Fruit fly (Drosophila melanogaster) whole organism, pupa: ENCODE results near the gene js.

Experiments
- CG13204 ChIP-seq: fragments of 200-800 bp; sonication (Bioruptor generic); optimal IDR thresholded peaks from 2 replicates; lab custom pipeline; 2018; ENCODE audit warnings: missing biosample characterization, mild to moderate bottlenecking, missing genetic modification characterization, moderate library complexity
- CG15710 ChIP-seq: fragments of 200-800 bp; sonication (Bioruptor generic); optimal IDR thresholded peaks from 2 replicates; lab custom pipeline; 2018; ENCODE audit warnings: missing biosample characterization, mild to moderate bottlenecking, missing genetic modification characterization, moderate library complexity
- CG17806 ChIP-seq: fragments of 200-800 bp; sonication (Bioruptor generic); optimal IDR thresholded peaks from 2 replicates; lab custom pipeline; 2018; ENCODE audit warnings: missing biosample characterization, mild to moderate bottlenecking, missing genetic modification characterization, moderate library complexity
- CG34367 ChIP-seq: fragments of 200-800 bp; sonication (Bioruptor generic); optimal IDR thresholded peaks from 2 replicates; lab custom pipeline; 2018; ENCODE audit warnings: missing biosample characterization, mild to moderate bottlenecking, missing genetic modification characterization
- CG4496 ChIP-seq: fragments of 200-800 bp; sonication (Bioruptor generic); IDR thresholded peaks from 3 replicates; pipeline ENCODE4 v1.3.6; 2022; ENCODE audit warnings: missing biosample characterization, missing genetic modification characterization
- CG8159 ChIP-seq: fragments of 200-800 bp; sonication (Bioruptor generic); optimal IDR thresholded peaks from 3 replicates; lab custom pipeline; 2018; ENCODE audit warnings: missing biosample characterization, mild to moderate bottlenecking, missing genetic modification characterization, moderate library complexity
- CG8301 ChIP-seq: fragments of 200-800 bp; sonication (Bioruptor generic); optimal IDR thresholded peaks from 2 replicates; lab custom pipeline; 2018; ENCODE audit warnings: missing biosample characterization, mild to moderate bottlenecking, missing genetic modification characterization
- EcR ChIP-seq: fragments of 200-800 bp; sonication (Bioruptor generic); optimal IDR thresholded peaks from 3 replicates; lab custom pipeline; 2019; ENCODE audit warnings: missing biosample characterization, missing genetic modification characterization, mild to moderate bottlenecking, moderate library complexity, missing genetic modification reagents
- Pif1A ChIP-seq: fragments of 200-800 bp; sonication (Bioruptor generic); optimal IDR thresholded peaks from 3 replicates; lab custom pipeline; 2016; ENCODE audit warnings: missing biosample characterization, missing genetic modification characterization
- Snoo ChIP-seq: fragments of 200-800 bp; sonication (Bioruptor generic); optimal IDR thresholded peaks from 3 replicates; lab custom pipeline; 2017; ENCODE audit warnings: missing biosample characterization, mild to moderate bottlenecking, missing genetic modification characterization, inconsistent platforms
- fd96Ca ChIP-seq: fragments of 200-800 bp; sonication (Bioruptor generic); IDR thresholded peaks from 3 replicates; pipeline ENCODE4 v1.3.6; 2022; ENCODE audit warnings: missing biosample characterization, missing genetic modification characterization
- gl ChIP-seq: fragments of 200-800 bp; sonication (Bioruptor generic); optimal IDR thresholded peaks from 2 replicates; lab custom pipeline; 2018; ENCODE audit warnings: missing biosample characterization, mild to moderate bottlenecking, missing genetic modification characterization
- rn ChIP-seq: fragments of 200-800 bp; sonication (Bioruptor generic); IDR thresholded peaks from 2 replicates; pipeline ENCODE4 v1.3.6; 2022; ENCODE audit warnings: missing biosample characterization, missing genetic modification characterization

DNA sequence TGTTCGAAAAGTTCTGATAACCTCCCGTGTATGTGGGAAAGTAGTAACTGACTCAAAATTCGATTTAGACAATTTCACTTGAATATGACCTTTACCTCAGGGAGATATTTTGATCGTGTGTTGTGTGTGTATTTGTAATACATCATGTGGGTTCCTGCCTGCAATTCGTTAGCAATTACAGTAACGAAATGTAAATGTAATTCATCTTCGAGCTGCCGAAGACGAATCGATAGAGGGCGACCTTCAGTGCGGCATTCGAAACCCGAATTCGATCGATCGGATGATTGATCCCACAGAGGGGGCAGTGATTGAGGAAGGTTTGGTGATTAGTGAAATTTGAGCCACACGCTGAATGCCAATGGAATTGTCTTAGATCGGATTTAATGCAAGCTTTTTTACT lies 2.3 kb upstream of the js start, which contains the start of gene CG10317:
- TF ChIP-seq EcR (GFP tag; lab: Kevin White, UChicago) (no peak), rn (GFP tag; lab: Robert Waterston, UW) (no peak), fd96Ca (GFP tag; lab: Robert Waterston, UW) (no peak), Pif1A (GFP tag; lab: Kevin White, UChicago) (no peak), CG15710 (tag; lab: Kevin White, UChicago) (no peak), CG34367 (tag; lab: Kevin White, UChicago) (no peak), CG8301 (tag; lab: Kevin White, UChicago) (no peak), CG8159 (tag; lab: Kevin White, UChicago) (no peak), CG17806 (tag; lab: Kevin White, UChicago) (no peak), CG4496 (GFP tag; lab: Robert Waterston, UW) (no peak), gl (tag; lab: Kevin White, UChicago) (no peak), CG13204 (GFP tag; lab: Kevin White, UChicago) (no peak), Snoo (no peak)
